Worm (Caenorhabditis elegans) whole organism, L3 larva: ENCODE measurements around the gene T09F3.5.

ENCODE experiments used
- R02D3.7 ChIP-seq: fragments of 150-350 bp; optimal IDR thresholded peaks from 2 replicates; lab custom pipeline; 2014; ENCODE audit warnings: missing biosample characterization, missing genetic modification characterization
- ZK546.5 ChIP-seq: sonication (generic microtip); optimal IDR thresholded peaks from 2 replicates; lab custom pipeline; 2017; ENCODE audit warnings: missing biosample characterization, missing genetic modification characterization
- aly-2 ChIP-seq: fragments of 150-350 bp; optimal IDR thresholded peaks from 2 replicates; lab custom pipeline; 2014; ENCODE audit warnings: missing biosample characterization, missing genetic modification characterization
- ceh-16 ChIP-seq: sonication (generic microtip); optimal IDR thresholded peaks from 2 replicates; lab custom pipeline; 2017; ENCODE audit warnings: missing biosample characterization, missing genetic modification characterization
- ceh-9 ChIP-seq: sonication (generic microtip); optimal IDR thresholded peaks from 2 replicates; lab custom pipeline; 2018; ENCODE audit warnings: missing biosample characterization, missing genetic modification characterization
- daf-12 ChIP-seq: fragments of 150-350 bp; optimal IDR thresholded peaks from 2 replicates; lab custom pipeline; 2014; ENCODE audit warnings: missing biosample characterization, missing genetic modification reagents, missing genetic modification characterization
- egl-27 ChIP-seq: sonication (generic microtip); optimal IDR thresholded peaks from 4 replicates; lab custom pipeline; 2017; ENCODE audit warnings: missing biosample characterization, missing genetic modification reagents, missing genetic modification characterization
- egl-5 ChIP-seq: fragments of 150-350 bp; optimal IDR thresholded peaks from 2 replicates; lab custom pipeline; 2017; ENCODE audit warnings: missing biosample characterization, missing genetic modification reagents, missing genetic modification characterization, inconsistent platforms
- elt-1 ChIP-seq: fragments of 150-350 bp; optimal IDR thresholded peaks from 2 replicates; lab custom pipeline; 2014; ENCODE audit warnings: missing biosample characterization, missing genetic modification characterization
- elt-2 ChIP-seq: sonication (generic microtip); optimal IDR thresholded peaks from 2 replicates; lab custom pipeline; 2016; ENCODE audit warnings: missing genetic modification reagents, mild to moderate bottlenecking, missing genetic modification characterization, missing compliant biosample characterization
- elt-3 ChIP-seq, 3 experiments: fragments of 150-350 bp in 1 of 3; sonication (generic microtip) in 2 of 3; optimal IDR thresholded peaks; 2 replicates in 2 of 3; 4 replicates in 1 of 3; lab custom pipeline; 2014 to 2017; ENCODE audit warnings: missing biosample characterization in 3 of 3, missing genetic modification characterization in 3 of 3
- fkh-2 ChIP-seq: fragments of 150-350 bp; optimal IDR thresholded peaks from 2 replicates; lab custom pipeline; 2014; ENCODE audit warnings: missing biosample characterization, missing genetic modification reagents, missing genetic modification characterization
- fos-1 ChIP-seq: fragments of 150-350 bp; optimal IDR thresholded peaks from 2 replicates; lab custom pipeline; 2014; ENCODE audit warnings: missing biosample characterization, missing genetic modification characterization
- jun-1 ChIP-seq: fragments of 150-350 bp; optimal IDR thresholded peaks from 2 replicates; lab custom pipeline; 2014; ENCODE audit warnings: missing biosample characterization, missing genetic modification reagents, missing genetic modification characterization
- lin-15B ChIP-seq: fragments of 150-350 bp; optimal IDR thresholded peaks from 2 replicates; lab custom pipeline; 2014; ENCODE audit warnings: missing biosample characterization, missing genetic modification characterization
- lsy-12 ChIP-seq: sonication (generic microtip); optimal IDR thresholded peaks from 2 replicates; lab custom pipeline; 2016; ENCODE audit warnings: mild to moderate bottlenecking, missing genetic modification characterization, missing compliant biosample characterization
- mml-1 ChIP-seq: fragments of 150-350 bp; sonication (generic microtip); optimal IDR thresholded peaks from 3 replicates; lab custom pipeline; 2014; ENCODE audit warnings: missing biosample characterization, missing genetic modification characterization
- nfya-1 ChIP-seq: sonication (generic microtip); optimal IDR thresholded peaks from 2 replicates; lab custom pipeline; 2017; ENCODE audit warnings: missing genetic modification characterization, mild to moderate bottlenecking, missing compliant biosample characterization, antibody characterized with exemption, moderate library complexity; ENCODE audit not compliant: insufficient read depth
- nhr-12 ChIP-seq: fragments of 150-350 bp; optimal IDR thresholded peaks from 2 replicates; lab custom pipeline; 2014; ENCODE audit warnings: missing biosample characterization, missing genetic modification characterization
- nhr-237 ChIP-seq: fragments of 150-350 bp; optimal IDR thresholded peaks from 2 replicates; lab custom pipeline; 2014; ENCODE audit warnings: missing biosample characterization, missing genetic modification characterization
- nhr-25 ChIP-seq: sonication (generic microtip); optimal IDR thresholded peaks from 2 replicates; lab custom pipeline; 2017; ENCODE audit warnings: missing biosample characterization, missing genetic modification characterization
- nhr-28 ChIP-seq: fragments of 150-350 bp; optimal IDR thresholded peaks from 2 replicates; lab custom pipeline; 2014; ENCODE audit warnings: missing biosample characterization, missing genetic modification characterization
- nhr-43 ChIP-seq: sonication (generic microtip); optimal IDR thresholded peaks from 2 replicates; lab custom pipeline; 2016; ENCODE audit warnings: mild to moderate bottlenecking, missing genetic modification characterization, missing compliant biosample characterization; ENCODE audit not compliant: poor library complexity, severe bottlenecking
- nhr-77 ChIP-seq: fragments of 150-350 bp; optimal IDR thresholded peaks from 2 replicates; lab custom pipeline; 2014; ENCODE audit warnings: missing biosample characterization, missing genetic modification characterization
- pha-4 ChIP-seq: fragments of 150-350 bp; optimal IDR thresholded peaks from 2 replicates; lab custom pipeline; 2014; ENCODE audit warnings: missing biosample characterization, missing genetic modification reagents, missing genetic modification characterization
- pqm-1 ChIP-seq: fragments of 150-350 bp; optimal IDR thresholded peaks from 2 replicates; lab custom pipeline; 2017; ENCODE audit warnings: missing biosample characterization, missing genetic modification characterization, inconsistent platforms
- sea-2 ChIP-seq: fragments of 150-350 bp; sonication (generic microtip); optimal IDR thresholded peaks from 4 replicates; lab custom pipeline; 2014; ENCODE audit warnings: missing biosample characterization, missing genetic modification reagents, missing genetic modification characterization
- skn-1 ChIP-seq: fragments of 150-350 bp; optimal IDR thresholded peaks from 2 replicates; lab custom pipeline; 2014; ENCODE audit warnings: missing biosample characterization, missing genetic modification characterization
- snpc-4 ChIP-seq: fragments of 150-350 bp; optimal IDR thresholded peaks from 2 replicates; lab custom pipeline; 2014; ENCODE audit warnings: missing biosample characterization, missing genetic modification characterization
- tbx-2 ChIP-seq: sonication (generic microtip); optimal IDR thresholded peaks from 2 replicates; lab custom pipeline; 2016; ENCODE audit warnings: mild to moderate bottlenecking, missing genetic modification characterization, missing compliant biosample characterization
- unc-39 ChIP-seq: sonication (generic microtip); optimal IDR thresholded peaks from 4 replicates; lab custom pipeline; 2017; ENCODE audit warnings: missing biosample characterization, missing genetic modification characterization
- unc-62 ChIP-seq: fragments of 150-350 bp; sonication (generic microtip); optimal IDR thresholded peaks from 4 replicates; lab custom pipeline; 2014; ENCODE audit warnings: missing biosample characterization, missing genetic modification reagents, missing genetic modification characterization
- ztf-11 ChIP-seq: fragments of 150-350 bp; optimal IDR thresholded peaks from 2 replicates; lab custom pipeline; 2014; ENCODE audit warnings: missing biosample characterization, missing genetic modification characterization

The T09F3.5 gene

DNA sequence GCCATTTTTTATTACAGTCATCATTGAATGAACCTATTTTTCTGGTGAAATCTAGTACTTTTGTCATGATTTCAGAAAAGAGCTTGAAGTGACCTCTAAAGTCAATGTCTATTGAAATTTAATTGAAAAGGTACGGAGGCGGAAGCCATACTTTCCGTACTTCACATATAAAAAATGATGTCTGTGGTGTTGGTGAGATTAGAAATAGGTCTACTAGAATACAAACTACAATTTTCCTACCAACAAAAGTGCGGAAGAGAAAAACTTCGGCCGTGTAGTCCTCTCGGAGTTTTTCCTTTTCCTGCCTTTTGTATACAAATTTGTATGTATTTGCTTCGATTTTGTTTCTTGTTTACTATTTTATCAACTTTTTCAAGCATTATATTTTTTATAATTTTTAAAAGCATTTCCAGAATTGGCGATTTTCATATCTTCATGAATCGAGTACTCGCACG, 1.3 kb upstream of the T09F3.5 start, which contains the start of gene T09F3.4 (continued):
- TF ChIP-seq fos-1: no peak

- TF ChIP-seq elt-2 (tag; lab: Kevin White, UChicago) (peak; percentile 89), nhr-77 (no peak), pqm-1 (peak; percentile 50)
These were observed 6.3 kb downstream of the T09F3.5 start for ce11 chrII:10402991-10403390.

DNA sequence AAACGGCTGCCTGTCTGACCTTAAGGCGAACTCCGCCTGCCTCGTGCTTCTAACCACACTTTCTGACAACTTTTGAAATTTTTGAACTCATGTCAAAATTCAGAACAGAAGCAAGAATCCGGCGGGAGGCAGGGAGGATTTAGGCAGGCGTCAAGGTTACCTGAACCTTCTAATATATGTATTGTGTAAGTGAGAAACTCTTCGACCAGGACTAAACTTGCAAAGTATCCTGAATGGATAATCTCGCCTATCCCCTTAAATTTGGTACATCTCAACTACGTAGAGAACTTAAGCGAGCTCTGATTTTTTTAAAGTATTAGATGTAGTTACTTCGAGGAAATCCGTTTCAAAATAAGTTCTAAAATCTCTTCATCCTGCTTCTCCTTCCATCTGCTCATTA, 14.3 kb downstream of the T09F3.5 start, which contains the start of gene E04D5.5:
TSS of gene E04D5.5 (plus strand) at position 301 of the 400 bp plus-strand sequence.
- TF ChIP-seq lsy-12 (no peak), unc-62 (GFP tag; lab: Kevin White, UChicago) (no peak), nhr-12 (no peak), elt-2 (tag; lab: Kevin White, UChicago) (no peak), jun-1 (tag; lab: Kevin White, UChicago) (no peak), ceh-16 (tag; lab: Kevin White, UChicago) (no peak), nhr-237 (no peak)

- no peak for TF ChIP-seq aly-2 (tag; lab: Kevin White, UChicago)
- TF ChIP-seq jun-1 (tag; lab: Kevin White, UChicago): no peak
- TF ChIP-seq daf-12: no peak
- peak; percentile 44 for TF ChIP-seq pha-4 (tag; lab: Kevin White, UChicago)
- TF ChIP-seq sea-2 (GFP tag; lab: Kevin White, UChicago): no peak
- no peak for TF ChIP-seq unc-62 (GFP tag; lab: Kevin White, UChicago)
- TF ChIP-seq unc-39 (tag; lab: Kevin White, UChicago): no peak
- peak; percentile 27 for TF ChIP-seq lin-15B
- TF ChIP-seq ZK546.5 (tag; lab: Kevin White, UChicago): no peak
- TF ChIP-seq ceh-9 (tag; lab: Kevin White, UChicago): no peak
- TF ChIP-seq egl-27: no peak
- no peak for TF ChIP-seq tbx-2 (tag; lab: Kevin White, UChicago)
- TF ChIP-seq pqm-1: no peak
- TF ChIP-seq nfya-1 (tag; lab: Kevin White, UChicago): peak; percentile 51
- TF ChIP-seq egl-5 (tag; lab: Kevin White, UChicago): no peak
- no peak for TF ChIP-seq nhr-43 (tag; lab: Kevin White, UChicago)
- no peak for TF ChIP-seq elt-1 (tag; lab: Kevin White, UChicago)
- no peak for TF ChIP-seq skn-1 (tag; lab: Kevin White, UChicago)
- TF ChIP-seq, all 47 proteins: peak for 3
These were observed 19.7 kb downstream of the T09F3.5 start, which contains the start of gene eif-2A for ce11 chrII:10416332-10416863. TSS of gene eif-2A (plus strand) at chrII:10416800.

ce11 chrII:10421941-10422340, 25.3 kb downstream of the T09F3.5 start, which contains the start of gene frpr-21:
TSS of gene frpr-21 (minus strand) at chrII:10422041.
- TF ChIP-seq elt-2 (tag; lab: Kevin White, UChicago): no peak
- no peak for TF ChIP-seq aly-2 (tag; lab: Kevin White, UChicago)
- TF ChIP-seq nhr-237: no peak
- no peak for TF ChIP-seq mml-1
- no peak for TF ChIP-seq egl-5 (tag; lab: Kevin White, UChicago)
- TF ChIP-seq ZK546.5 (tag; lab: Kevin White, UChicago): no peak
- no peak for TF ChIP-seq pqm-1
- no peak for TF ChIP-seq elt-1 (tag; lab: Kevin White, UChicago)
- TF ChIP-seq ceh-16 (tag; lab: Kevin White, UChicago): no peak
- no peak for TF ChIP-seq nhr-25 (tag; lab: Kevin White, UChicago)
- TF ChIP-seq nhr-12: no peak
- TF ChIP-seq snpc-4 (tag; lab: Kevin White, UChicago): no peak
- TF ChIP-seq lin-15B: no peak

ce11 chrII:10435836-10436235, 39.2 kb downstream of the T09F3.5 start, which contains the start of gene cut-4:
TSS of gene cut-4 (plus strand) at chrII:10436136.
- TF ChIP-seq nhr-28 (tag; lab: Kevin White, UChicago): no peak
- TF ChIP-seq egl-27: no peak

ce11 chrII:10437840-10438239, 41.2 kb downstream of the T09F3.5 start:
- TF ChIP-seq daf-12: no peak
- no peak for TF ChIP-seq nhr-237
- TF ChIP-seq R02D3.7 (tag; lab: Kevin White, UChicago): no peak
- no peak for TF ChIP-seq ceh-9 (tag; lab: Kevin White, UChicago)
- no peak for TF ChIP-seq fkh-2 (tag; lab: Kevin White, UChicago)
- TF ChIP-seq ztf-11 (tag; lab: Kevin White, UChicago): no peak
- no peak for TF ChIP-seq nfya-1 (tag; lab: Kevin White, UChicago)
- no peak for TF ChIP-seq tbx-2 (tag; lab: Kevin White, UChicago)
- TF ChIP-seq ceh-16 (tag; lab: Kevin White, UChicago): no peak
- no peak for TF ChIP-seq unc-62 (GFP tag; lab: Kevin White, UChicago)
- no peak for TF ChIP-seq elt-3 (tag; optimal IDR thresholded peaks at IDR 0.05; lab: Kevin White, UChicago)
